Worm (Caenorhabditis elegans) whole organism, L4/young adult: ENCODE data around the gene Y116F11B.7.

Experiments used
- W03F9.2 ChIP-seq: fragments of 150-350 bp; optimal IDR thresholded peaks from 2 replicates; lab custom pipeline; 2014; ENCODE audit warnings: missing biosample characterization, missing genetic modification characterization
- dao-5 ChIP-seq: sonication (generic microtip); optimal IDR thresholded peaks from 2 replicates; lab custom pipeline; 2016; ENCODE audit warnings: missing genotype, missing genetic modification characterization, moderate library complexity, missing compliant biosample characterization
- him-1 ChIP-seq: sonication (generic microtip); optimal IDR thresholded peaks from 2 replicates; lab custom pipeline; 2016; ENCODE audit warnings: missing genotype, missing genetic modification reagents, missing genetic modification characterization, missing compliant biosample characterization

Y116F11B.7 gene

ce11 chrV:19848014-19848413 lies at the start of gene Y116F11B.7:
Gene Y116F11B.7 (plus strand): TSS chrV:19848314.
- TF ChIP-seq him-1 (tag; lab: Kevin White, UChicago) (no peak), dao-5 (tag; lab: Kevin White, UChicago) (no peak), W03F9.2 (tag; lab: Kevin White, UChicago) (no peak)

- TF ChIP-seq him-1 (tag; lab: Kevin White, UChicago) = no peak
- no peak for TF ChIP-seq dao-5 (tag; lab: Kevin White, UChicago)
- TF ChIP-seq W03F9.2 (tag; lab: Kevin White, UChicago) = no peak
Observed at ce11 chrV:19801033-19801432, 47.1 kb upstream of the Y116F11B.7 start, which contains the start of gene Y116F11B.2. Gene Y116F11B.2 (minus strand): TSS chrV:19801133.

- TF ChIP-seq W03F9.2 (tag; lab: Kevin White, UChicago) (no peak), him-1 (tag; lab: Kevin White, UChicago) (no peak), dao-5 (tag; lab: Kevin White, UChicago) (no peak)
Observed at ce11 chrV:19802797-19803196, 45.3 kb upstream of the Y116F11B.7 start.

DNA sequence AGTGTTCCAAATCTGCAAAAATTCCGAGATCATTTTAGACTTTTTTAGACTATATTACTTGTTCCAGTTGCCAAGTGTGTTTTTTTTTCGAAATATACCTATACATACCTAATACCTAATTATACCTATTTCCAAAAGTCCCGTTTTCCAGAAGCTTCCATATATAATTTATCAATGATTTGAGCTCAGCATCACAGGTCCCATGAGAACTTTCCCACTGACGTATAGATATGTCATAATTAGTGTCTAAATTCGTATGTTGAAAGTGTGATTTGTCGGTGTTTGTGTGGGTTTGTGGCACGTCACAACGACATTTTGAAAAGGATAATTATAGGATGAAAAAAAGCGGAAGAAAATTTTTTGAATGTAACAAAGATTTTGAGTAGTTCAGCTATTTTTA lies 42.6 kb upstream of the Y116F11B.7 start:
- TF ChIP-seq him-1 (tag; lab: Kevin White, UChicago) (no peak), W03F9.2 (tag; lab: Kevin White, UChicago) (no peak), dao-5 (tag; lab: Kevin White, UChicago) (no peak)

ce11 chrV:19814833-19815232 lies 33.3 kb upstream of the Y116F11B.7 start, which contains the start of gene daf-28:
Gene daf-28 (plus strand): TSS chrV:19815133.
- no peak for TF ChIP-seq him-1 (tag; lab: Kevin White, UChicago)
- no peak for TF ChIP-seq W03F9.2 (tag; lab: Kevin White, UChicago)
- TF ChIP-seq dao-5 (tag; lab: Kevin White, UChicago) = no peak

- TF ChIP-seq W03F9.2 (tag; lab: Kevin White, UChicago) (no peak), dao-5 (tag; lab: Kevin White, UChicago) (no peak), him-1 (tag; lab: Kevin White, UChicago) (no peak)
Observed at ce11 chrV:19820178-19820577, 27.9 kb upstream of the Y116F11B.7 start.

DNA sequence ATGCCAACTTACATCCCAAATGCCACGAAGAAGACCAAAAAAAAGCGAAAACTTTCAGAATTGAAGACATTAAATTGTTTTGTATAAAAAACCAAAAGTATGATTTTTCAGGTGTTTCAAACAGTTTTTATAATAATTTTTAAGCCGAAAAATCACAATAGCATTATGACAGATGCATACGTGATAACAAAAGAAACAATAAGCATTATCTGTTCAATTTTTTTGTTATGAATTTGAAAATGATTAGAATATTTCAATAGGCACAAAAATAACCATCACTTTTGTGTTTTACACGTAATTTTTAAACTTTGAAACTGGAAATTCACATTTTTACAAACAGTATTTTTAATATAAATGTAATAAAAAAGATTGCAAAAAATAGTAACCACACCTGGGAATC lies 26.0 kb upstream of the Y116F11B.7 start, which contains the start of gene Y116F11B.17:
TSS of gene Y116F11B.17 (minus strand) at position 101 of the 400 bp plus-strand sequence.
- no peak for TF ChIP-seq dao-5 (tag; lab: Kevin White, UChicago)
- no peak for TF ChIP-seq W03F9.2 (tag; lab: Kevin White, UChicago)
- no peak for TF ChIP-seq him-1 (tag; lab: Kevin White, UChicago)

- TF ChIP-seq W03F9.2 (tag; lab: Kevin White, UChicago) = no peak
- no peak for TF ChIP-seq him-1 (tag; lab: Kevin White, UChicago)
- TF ChIP-seq dao-5 (tag; lab: Kevin White, UChicago) = no peak
Observed at ce11 chrV:19827481-19827880, 20.6 kb upstream of the Y116F11B.7 start.

DNA sequence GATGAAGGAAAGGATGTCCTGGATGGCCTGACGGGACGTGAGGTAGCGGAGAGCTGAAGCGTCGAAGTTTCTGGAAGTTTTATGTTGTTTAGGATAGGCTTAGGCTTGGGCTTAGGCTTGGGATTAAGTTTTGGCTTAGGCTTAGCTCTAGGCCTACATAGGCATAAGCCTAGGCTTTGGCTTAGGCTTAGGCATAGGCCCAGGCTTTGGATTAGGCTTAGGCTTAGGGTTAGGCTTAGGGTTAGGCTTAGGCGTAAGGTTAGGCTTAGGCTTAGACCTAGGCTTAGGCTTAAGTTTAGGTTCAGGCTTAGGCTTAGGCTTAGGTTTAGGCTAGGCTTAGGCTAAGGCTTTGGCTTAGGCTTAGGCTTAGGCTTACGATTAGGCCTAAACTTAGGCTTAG lies 18.9 kb upstream of the Y116F11B.7 start:
- TF ChIP-seq him-1 (tag; lab: Kevin White, UChicago) (no peak), dao-5 (tag; lab: Kevin White, UChicago) (no peak), W03F9.2 (tag; lab: Kevin White, UChicago) (no peak)

- TF ChIP-seq W03F9.2 (tag; lab: Kevin White, UChicago) (no peak), dao-5 (tag; lab: Kevin White, UChicago) (no peak), him-1 (tag; lab: Kevin White, UChicago) (no peak)
Observed at ce11 chrV:19830815-19831214, 17.3 kb upstream of the Y116F11B.7 start, which contains the start of gene pcp-4. Gene pcp-4 (minus strand): TSS chrV:19831011.

ce11 chrV:19831588-19831987 lies 16.5 kb upstream of the Y116F11B.7 start:
- TF ChIP-seq him-1 (tag; lab: Kevin White, UChicago) (no peak), W03F9.2 (tag; lab: Kevin White, UChicago) (no peak), dao-5 (tag; lab: Kevin White, UChicago) (no peak)

DNA sequence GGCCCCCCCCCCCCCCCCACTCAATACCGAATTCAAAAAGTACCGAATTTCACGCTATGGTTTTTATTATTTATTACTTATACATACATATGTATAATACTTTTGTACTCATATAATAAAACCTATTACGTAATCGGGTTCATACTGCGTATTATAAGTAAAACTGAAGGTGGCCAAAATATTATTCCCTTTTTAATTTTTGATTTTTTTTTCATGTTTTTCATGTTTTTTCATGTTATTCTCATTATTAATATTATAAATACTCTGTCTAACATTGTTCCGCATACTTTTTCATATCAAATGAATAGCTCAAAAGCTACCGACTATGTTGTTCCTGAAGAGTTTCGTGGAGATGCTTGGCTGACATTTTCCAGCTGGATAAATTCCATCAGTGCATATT lies 12.0 kb upstream of the Y116F11B.7 start, which contains the start of gene srw-38:
TSS of gene srw-38 (plus strand) at position 301 of the 400 bp plus-strand sequence.
- TF ChIP-seq dao-5 (tag; lab: Kevin White, UChicago) (no peak), him-1 (tag; lab: Kevin White, UChicago) (no peak), W03F9.2 (tag; lab: Kevin White, UChicago) (no peak)

ce11 chrV:19845927-19846845 lies 1.9 kb upstream of the Y116F11B.7 start, which contains the start of gene Y116F11B.6:
Gene Y116F11B.6 (minus strand): TSS chrV:19845977.
- TF ChIP-seq W03F9.2 (tag; lab: Kevin White, UChicago) = no peak
- no peak for TF ChIP-seq him-1 (tag; lab: Kevin White, UChicago)
- TF ChIP-seq dao-5 (tag; lab: Kevin White, UChicago) = no peak
